Worm (Caenorhabditis elegans) whole organism, L3 larva: ENCODE measurements around the gene K01A6.8.

Experiments used
- aly-2 ChIP-seq: fragments of 150-350 bp; optimal IDR thresholded peaks from 2 replicates; lab custom pipeline; 2014; ENCODE audit warnings: missing biosample characterization, missing genetic modification characterization
- ama-1 ChIP-seq: fragments of 150-350 bp; optimal IDR thresholded peaks from 2 replicates; lab custom pipeline; 2018
- ceh-16 ChIP-seq: sonication (generic microtip); optimal IDR thresholded peaks from 2 replicates; lab custom pipeline; 2017; ENCODE audit warnings: missing biosample characterization, missing genetic modification characterization
- ceh-28 ChIP-seq: fragments of 150-350 bp; optimal IDR thresholded peaks from 2 replicates; lab custom pipeline; 2014; ENCODE audit warnings: missing biosample characterization, missing genetic modification reagents, missing genetic modification characterization
- ceh-82 ChIP-seq: fragments of 150-350 bp; optimal IDR thresholded peaks from 2 replicates; lab custom pipeline; 2014; ENCODE audit warnings: missing biosample characterization, missing genetic modification characterization
- ceh-9 ChIP-seq: sonication (generic microtip); optimal IDR thresholded peaks from 2 replicates; lab custom pipeline; 2018; ENCODE audit warnings: missing biosample characterization, missing genetic modification characterization
- daf-12 ChIP-seq: fragments of 150-350 bp; optimal IDR thresholded peaks from 2 replicates; lab custom pipeline; 2014; ENCODE audit warnings: missing biosample characterization, missing genetic modification reagents, missing genetic modification characterization
- egl-27 ChIP-seq: sonication (generic microtip); optimal IDR thresholded peaks from 4 replicates; lab custom pipeline; 2017; ENCODE audit warnings: missing biosample characterization, missing genetic modification reagents, missing genetic modification characterization
- egl-5 ChIP-seq: fragments of 150-350 bp; optimal IDR thresholded peaks from 2 replicates; lab custom pipeline; 2017; ENCODE audit warnings: missing biosample characterization, missing genetic modification reagents, missing genetic modification characterization, inconsistent platforms
- elt-1 ChIP-seq: fragments of 150-350 bp; optimal IDR thresholded peaks from 2 replicates; lab custom pipeline; 2014; ENCODE audit warnings: missing biosample characterization, missing genetic modification characterization
- elt-2 ChIP-seq: sonication (generic microtip); optimal IDR thresholded peaks from 2 replicates; lab custom pipeline; 2016; ENCODE audit warnings: missing genetic modification reagents, mild to moderate bottlenecking, missing genetic modification characterization, missing compliant biosample characterization
- elt-3 ChIP-seq, 3 experiments: fragments of 150-350 bp in 1 of 3; sonication (generic microtip) in 2 of 3; optimal IDR thresholded peaks; 2 replicates in 2 of 3; 4 replicates in 1 of 3; lab custom pipeline; 2014 to 2017; ENCODE audit warnings: missing biosample characterization in 3 of 3, missing genetic modification characterization in 3 of 3
- eor-1 ChIP-seq, 2 experiments: fragments of 150-350 bp; optimal IDR thresholded peaks; 2 replicates each; lab custom pipeline; 2014 to 2018; ENCODE audit warnings: missing biosample characterization in 2 of 2, missing genetic modification characterization in 2 of 2
- fkh-10 ChIP-seq: sonication (generic microtip); optimal IDR thresholded peaks from 2 replicates; lab custom pipeline; 2017; ENCODE audit warnings: missing biosample characterization, missing genetic modification reagents, missing genetic modification characterization
- fkh-2 ChIP-seq: fragments of 150-350 bp; optimal IDR thresholded peaks from 2 replicates; lab custom pipeline; 2014; ENCODE audit warnings: missing biosample characterization, missing genetic modification reagents, missing genetic modification characterization
- fos-1 ChIP-seq: fragments of 150-350 bp; optimal IDR thresholded peaks from 2 replicates; lab custom pipeline; 2014; ENCODE audit warnings: missing biosample characterization, missing genetic modification characterization
- hmg-11 ChIP-seq: sonication (generic microtip); optimal IDR thresholded peaks from 2 replicates; lab custom pipeline; 2016; ENCODE audit warnings: missing genetic modification characterization, missing compliant biosample characterization
- jun-1 ChIP-seq: fragments of 150-350 bp; optimal IDR thresholded peaks from 2 replicates; lab custom pipeline; 2014; ENCODE audit warnings: missing biosample characterization, missing genetic modification reagents, missing genetic modification characterization
- lin-15B ChIP-seq: fragments of 150-350 bp; optimal IDR thresholded peaks from 2 replicates; lab custom pipeline; 2014; ENCODE audit warnings: missing biosample characterization, missing genetic modification characterization
- lin-39 ChIP-seq: fragments of 150-350 bp; optimal IDR thresholded peaks from 2 replicates; lab custom pipeline; 2018; ENCODE audit warnings: missing biosample characterization, missing genetic modification reagents, missing genetic modification characterization
- lsy-12 ChIP-seq: sonication (generic microtip); optimal IDR thresholded peaks from 2 replicates; lab custom pipeline; 2016; ENCODE audit warnings: mild to moderate bottlenecking, missing genetic modification characterization, missing compliant biosample characterization
- mml-1 ChIP-seq: fragments of 150-350 bp; sonication (generic microtip); optimal IDR thresholded peaks from 3 replicates; lab custom pipeline; 2014; ENCODE audit warnings: missing biosample characterization, missing genetic modification characterization
- nfya-1 ChIP-seq: sonication (generic microtip); optimal IDR thresholded peaks from 2 replicates; lab custom pipeline; 2017; ENCODE audit warnings: missing genetic modification characterization, mild to moderate bottlenecking, missing compliant biosample characterization, antibody characterized with exemption, moderate library complexity; ENCODE audit not compliant: insufficient read depth
- nhr-12 ChIP-seq: fragments of 150-350 bp; optimal IDR thresholded peaks from 2 replicates; lab custom pipeline; 2014; ENCODE audit warnings: missing biosample characterization, missing genetic modification characterization
- nhr-23 ChIP-seq: fragments of 150-350 bp; optimal IDR thresholded peaks from 2 replicates; lab custom pipeline; 2014; ENCODE audit warnings: missing biosample characterization, missing genetic modification reagents, missing genetic modification characterization
- nhr-237 ChIP-seq: fragments of 150-350 bp; optimal IDR thresholded peaks from 2 replicates; lab custom pipeline; 2014; ENCODE audit warnings: missing biosample characterization, missing genetic modification characterization
- nhr-25 ChIP-seq: sonication (generic microtip); optimal IDR thresholded peaks from 2 replicates; lab custom pipeline; 2017; ENCODE audit warnings: missing biosample characterization, missing genetic modification characterization
- nhr-28 ChIP-seq: fragments of 150-350 bp; optimal IDR thresholded peaks from 2 replicates; lab custom pipeline; 2014; ENCODE audit warnings: missing biosample characterization, missing genetic modification characterization
- nhr-43 ChIP-seq: sonication (generic microtip); optimal IDR thresholded peaks from 2 replicates; lab custom pipeline; 2016; ENCODE audit warnings: mild to moderate bottlenecking, missing genetic modification characterization, missing compliant biosample characterization; ENCODE audit not compliant: poor library complexity, severe bottlenecking
- nhr-76 ChIP-seq: fragments of 150-350 bp; sonication (generic microtip); optimal IDR thresholded peaks from 5 replicates; lab custom pipeline; 2014; ENCODE audit warnings: missing biosample characterization, missing genetic modification characterization
- pha-4 ChIP-seq: fragments of 150-350 bp; optimal IDR thresholded peaks from 2 replicates; lab custom pipeline; 2014; ENCODE audit warnings: missing biosample characterization, missing genetic modification reagents, missing genetic modification characterization
- pqm-1 ChIP-seq: fragments of 150-350 bp; optimal IDR thresholded peaks from 2 replicates; lab custom pipeline; 2017; ENCODE audit warnings: missing biosample characterization, missing genetic modification characterization, inconsistent platforms
- skn-1 ChIP-seq: fragments of 150-350 bp; optimal IDR thresholded peaks from 2 replicates; lab custom pipeline; 2014; ENCODE audit warnings: missing biosample characterization, missing genetic modification characterization
- snpc-4 ChIP-seq: fragments of 150-350 bp; optimal IDR thresholded peaks from 2 replicates; lab custom pipeline; 2014; ENCODE audit warnings: missing biosample characterization, missing genetic modification characterization
- tbx-2 ChIP-seq: sonication (generic microtip); optimal IDR thresholded peaks from 2 replicates; lab custom pipeline; 2016; ENCODE audit warnings: mild to moderate bottlenecking, missing genetic modification characterization, missing compliant biosample characterization
- unc-39 ChIP-seq: sonication (generic microtip); optimal IDR thresholded peaks from 4 replicates; lab custom pipeline; 2017; ENCODE audit warnings: missing biosample characterization, missing genetic modification characterization
- unc-62 ChIP-seq: fragments of 150-350 bp; sonication (generic microtip); optimal IDR thresholded peaks from 4 replicates; lab custom pipeline; 2014; ENCODE audit warnings: missing biosample characterization, missing genetic modification reagents, missing genetic modification characterization
- zag-1 ChIP-seq: fragments of 150-350 bp; optimal IDR thresholded peaks from 2 replicates; lab custom pipeline; 2014; ENCODE audit warnings: missing biosample characterization, missing genetic modification characterization
- ztf-11 ChIP-seq: fragments of 150-350 bp; optimal IDR thresholded peaks from 2 replicates; lab custom pipeline; 2014; ENCODE audit warnings: missing biosample characterization, missing genetic modification characterization
- ztf-4 ChIP-seq: fragments of 150-350 bp; optimal IDR thresholded peaks from 2 replicates; lab custom pipeline; 2014; ENCODE audit warnings: missing biosample characterization, missing genetic modification characterization

The K01A6.8 gene

ce11 chrIV:11693493-11693892 lies 43.7 kb downstream of the K01A6.8 start, which contains the start of gene ZK792.12:
Gene ZK792.12 (plus strand): TSS chrIV:11693793.
- TF ChIP-seq nhr-12 (tag; lab: Kevin White, UChicago), result no peak
- TF ChIP-seq lin-15B (tag; lab: Kevin White, UChicago), result no peak
- no peak for TF ChIP-seq elt-3 (tag; optimal IDR thresholded peaks at IDR 0.05; lab: Kevin White, UChicago)
- TF ChIP-seq ztf-4 (tag; lab: Kevin White, UChicago), result no peak
- TF ChIP-seq ceh-28 (tag; lab: Kevin White, UChicago), result no peak
- TF ChIP-seq egl-5 (tag; lab: Kevin White, UChicago), result no peak
- no peak for TF ChIP-seq eor-1 (tag; optimal IDR thresholded peaks at IDR 0.05; lab: Kevin White, UChicago)
- no peak for TF ChIP-seq lsy-12 (tag; lab: Kevin White, UChicago)
- TF ChIP-seq ztf-11 (tag; lab: Kevin White, UChicago), result no peak
- TF ChIP-seq unc-62 (GFP tag; lab: Kevin White, UChicago), result no peak
- no peak for TF ChIP-seq tbx-2 (tag; lab: Kevin White, UChicago)

- TF ChIP-seq nhr-25 (tag; lab: Kevin White, UChicago), result peak; percentile 86
- TF ChIP-seq fkh-10 (GFP tag; lab: Kevin White, UChicago), result peak; percentile 41
- TF ChIP-seq ceh-28 (tag; lab: Kevin White, UChicago), result peak; percentile 51
- peak; percentile 88 for TF ChIP-seq pqm-1
- TF ChIP-seq daf-12 (tag; lab: Kevin White, UChicago), result no peak
- peak in 2 of 3 experiments; percentile 51 to 61 for TF ChIP-seq elt-3 (tag; optimal IDR thresholded peaks at IDR 0.05; lab: Kevin White, UChicago)
- TF ChIP-seq lin-15B (tag; lab: Kevin White, UChicago), result peak; percentile 62
- TF ChIP-seq lin-39 (tag; lab: Kevin White, UChicago), result peak; percentile 73
- peak; percentile 64 for TF ChIP-seq hmg-11 (tag; lab: Kevin White, UChicago)
- TF ChIP-seq skn-1 (tag; lab: Kevin White, UChicago), result peak; percentile 47
- TF ChIP-seq ceh-82 (tag; lab: Kevin White, UChicago), result peak; percentile 7
- TF ChIP-seq unc-62 (GFP tag; lab: Kevin White, UChicago), result peak; percentile 33
- peak; percentile 84 for TF ChIP-seq nfya-1 (tag; lab: Kevin White, UChicago)
- no peak for TF ChIP-seq aly-2 (tag; lab: Kevin White, UChicago)
- no peak for TF ChIP-seq ztf-4 (tag; lab: Kevin White, UChicago)
- TF ChIP-seq nhr-43 (tag; lab: Kevin White, UChicago), result no peak
- no peak for TF ChIP-seq nhr-28 (tag; lab: Kevin White, UChicago)
- TF ChIP-seq unc-39 (tag; lab: Kevin White, UChicago), result peak; percentile 24
- TF ChIP-seq egl-27, result peak; percentile 26
- TF ChIP-seq snpc-4 (tag; lab: Kevin White, UChicago), result peak; percentile 60
- TF ChIP-seq tbx-2 (tag; lab: Kevin White, UChicago), result peak; percentile 38
- TF ChIP-seq fos-1 (tag; lab: Kevin White, UChicago), result peak; percentile 1
- TF ChIP-seq pha-4 (tag; lab: Kevin White, UChicago), result peak; percentile 92
- TF ChIP-seq ceh-16, result no peak
- TF ChIP-seq jun-1 (tag; lab: Kevin White, UChicago), result peak; percentile 78
- peak; percentile 51 for TF ChIP-seq lsy-12 (tag; lab: Kevin White, UChicago)
- peak; percentile 22 for TF ChIP-seq elt-1
- TF ChIP-seq nhr-23 (tag; lab: Kevin White, UChicago), result peak; percentile 75
- TF ChIP-seq ama-1 (lab: Kevin White, UChicago), result peak; percentile 47
- peak; percentile 96 for TF ChIP-seq elt-2
Measured at ce11 chrIV:11692071-11692673, 45.0 kb downstream of the K01A6.8 start.

- no peak for TF ChIP-seq ama-1 (lab: Kevin White, UChicago)
- no peak for TF ChIP-seq nhr-23 (tag; lab: Kevin White, UChicago)
- TF ChIP-seq pqm-1, result no peak
- TF ChIP-seq fkh-2, result no peak
- TF ChIP-seq lin-39 (tag; lab: Kevin White, UChicago), result peak; percentile 27
Measured at ce11 chrIV:11691524-11691923, 45.6 kb downstream of the K01A6.8 start.

- TF ChIP-seq ceh-9 (tag; lab: Kevin White, UChicago) (no peak), snpc-4 (tag; lab: Kevin White, UChicago) (no peak), zag-1 (tag; lab: Kevin White, UChicago) (no peak), egl-5 (tag; lab: Kevin White, UChicago) (no peak), ztf-4 (tag; lab: Kevin White, UChicago) (no peak), unc-39 (tag; lab: Kevin White, UChicago) (no peak), hmg-11 (tag; lab: Kevin White, UChicago) (no peak), nhr-76 (tag; lab: Kevin White, UChicago) (no peak), fos-1 (tag; lab: Kevin White, UChicago) (no peak), nhr-25 (tag; lab: Kevin White, UChicago) (no peak), skn-1 (tag; lab: Kevin White, UChicago) (no peak), ceh-28 (tag; lab: Kevin White, UChicago) (no peak), nfya-1 (tag; lab: Kevin White, UChicago) (no peak), fkh-2 (no peak), elt-3 (tag; optimal IDR thresholded peaks at IDR 0.05; lab: Kevin White, UChicago) (no peak), egl-27 (no peak), pha-4 (tag; lab: Kevin White, UChicago) (no peak), pqm-1 (no peak), nhr-237 (tag; lab: Kevin White, UChicago) (no peak), mml-1 (tag; lab: Kevin White, UChicago) (no peak)
- TF ChIP-seq, all 47 proteins: peak for 0
Measured at ce11 chrIV:11690988-11691387, 46.2 kb downstream of the K01A6.8 start, which contains the start of gene let-60. Gene let-60 (minus strand): TSS chrIV:11691088.
